Worm (Caenorhabditis elegans): ENCODE results near the gene ZK1307.2.

The ZK1307.2 gene

DNA sequence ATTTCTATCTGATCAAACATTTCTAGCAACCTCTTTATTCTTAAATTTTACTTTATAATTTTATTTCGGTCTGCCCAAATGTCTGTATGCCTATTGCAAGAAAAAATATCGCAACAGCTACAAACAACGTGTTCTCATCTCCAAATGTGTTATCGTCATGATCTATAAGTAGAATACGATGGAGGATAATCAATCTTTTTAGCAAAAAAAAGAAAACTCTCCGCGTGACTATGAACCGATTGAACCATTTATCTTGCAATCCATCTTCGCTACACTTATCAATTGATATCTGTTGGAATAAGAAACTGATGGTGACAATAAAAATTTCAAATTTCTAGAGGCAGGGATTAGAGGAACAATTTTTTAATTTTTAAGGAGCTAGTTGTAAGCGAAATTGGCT lies 47.8 kb downstream of the ZK1307.2 start (continued):
- no peak for TF ChIP-seq sup-37 (GFP tag; optimal IDR thresholded peaks at IDR 0.05)
- no peak for TF ChIP-seq mab-9 (GFP tag; IDR thresholded peaks at IDR 0.05)
- TF ChIP-seq nhr-77 (tag; optimal IDR thresholded peaks at IDR 0.05): no peak
- TF ChIP-seq irx-1 (tag; optimal IDR thresholded peaks at IDR 0.05): no peak
- TF ChIP-seq nhr-11 (tag; optimal IDR thresholded peaks at IDR 0.05): no peak
- TF ChIP-seq nhr-76 (tag; optimal IDR thresholded peaks at IDR 0.05): no peak
- TF ChIP-seq nhr-20 (tag; optimal IDR thresholded peaks at IDR 0.05): peak; percentile 74
- no peak for TF ChIP-seq F16B12.6 (tag; optimal IDR thresholded peaks at IDR 0.05)
- TF ChIP-seq jun-1 (tag; optimal IDR thresholded peaks at IDR 0.05): no peak
- peak; percentile 78 for TF ChIP-seq blmp-1 (tag; optimal IDR thresholded peaks at IDR 0.05)
- peak; percentile 43 for TF ChIP-seq lin-14 (GFP tag; optimal IDR thresholded peaks at IDR 0.05)
- no peak for TF ChIP-seq nhr-12 (tag; optimal IDR thresholded peaks at IDR 0.05)
- TF ChIP-seq hlh-17 (GFP tag; optimal IDR thresholded peaks at IDR 0.05; ENCODE audit: borderline replicate concordance): no peak
- TF ChIP-seq elt-3 (tag; optimal IDR thresholded peaks at IDR 0.05): peak in 3 of 6 experiments; percentile 8 to 85 (median 51)
- TF ChIP-seq lir-3 (tag; optimal IDR thresholded peaks at IDR 0.05; ENCODE audit: poor library complexity): no peak
- no peak for TF ChIP-seq unc-98 (GFP tag; IDR thresholded peaks at IDR 0.05)
- TF ChIP-seq ceh-90 (tag; optimal IDR thresholded peaks at IDR 0.05): no peak
- TF ChIP-seq hlh-4 (tag; optimal IDR thresholded peaks at IDR 0.05): no peak
- TF ChIP-seq ceh-88 (GFP tag; IDR thresholded peaks at IDR 0.05): no peak
- no peak for TF ChIP-seq ceh-8 (GFP tag; optimal IDR thresholded peaks at IDR 0.05)
- no peak for TF ChIP-seq grh-1 (GFP tag; IDR thresholded peaks at IDR 0.05)
- TF ChIP-seq unc-130 (tag; optimal IDR thresholded peaks at IDR 0.05): no peak
- TF ChIP-seq tlp-1 (tag; optimal IDR thresholded peaks at IDR 0.05): no peak
- no peak for TF ChIP-seq egl-27 (tag; optimal IDR thresholded peaks at IDR 0.05)
- TF ChIP-seq efl-3 (GFP tag; optimal IDR thresholded peaks at IDR 0.05): no peak
- TF ChIP-seq ceh-63 (GFP tag; optimal IDR thresholded peaks at IDR 0.05): no peak
- peak; percentile 39 for TF ChIP-seq nhr-19 (GFP tag; conservative IDR thresholded peaks at IDR 0.05)
- TF ChIP-seq fkh-10 (GFP tag; optimal IDR thresholded peaks at IDR 0.05): no peak
- no peak for TF ChIP-seq nhr-90 (tag; optimal IDR thresholded peaks at IDR 0.05; ENCODE audit: poor library complexity)
- no peak for TF ChIP-seq ets-5 (GFP tag; IDR thresholded peaks at IDR 0.05)
- no peak for TF ChIP-seq skn-1 (tag; optimal IDR thresholded peaks at IDR 0.05)
- TF ChIP-seq zip-4 (GFP tag; optimal IDR thresholded peaks at IDR 0.05): no peak
- peak; percentile 88 for TF ChIP-seq nhr-85 (tag)
- TF ChIP-seq ztf-4 (tag; optimal IDR thresholded peaks at IDR 0.05): no peak
- TF ChIP-seq pqm-1 (tag; optimal IDR thresholded peaks at IDR 0.05): no peak
- TF ChIP-seq lin-39 (tag; optimal IDR thresholded peaks at IDR 0.05): peak; percentile 47
- no peak for TF ChIP-seq dsc-1 (tag; optimal IDR thresholded peaks at IDR 0.05)

DNA sequence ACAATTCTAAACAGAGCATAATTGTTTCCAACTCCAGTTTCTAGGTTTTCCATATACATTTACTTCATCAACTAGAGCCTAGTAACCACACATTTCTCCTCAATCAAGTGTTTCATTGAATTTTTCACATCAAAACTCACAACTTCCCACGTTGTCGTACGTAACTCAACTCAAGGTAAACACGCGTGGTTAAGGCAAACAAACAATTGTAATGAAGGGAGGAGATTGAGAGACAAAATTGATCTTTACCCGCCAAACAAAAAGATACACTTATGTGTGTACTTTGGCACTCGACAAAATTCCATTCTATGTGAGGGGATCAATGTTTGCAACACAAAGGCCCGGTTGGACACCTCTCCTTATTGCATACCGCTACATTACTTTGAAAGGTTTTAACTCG lies 48.4 kb downstream of the ZK1307.2 start, which contains the start of gene nhr-19:
Gene nhr-19, minus strand, starts transcription at position 191 of the 400 bp plus-strand sequence.
- TF ChIP-seq nhr-12 (tag; optimal IDR thresholded peaks at IDR 0.05) (no peak), ama-1 (optimal IDR thresholded peaks at IDR 0.05) (peak; percentile 9), unc-98 (GFP tag; IDR thresholded peaks at IDR 0.05) (no peak), lsy-2 (tag; optimal IDR thresholded peaks at IDR 0.05) (peak in 1 of 2 experiments; percentile 13), mdl-1 (tag; optimal IDR thresholded peaks at IDR 0.05) (peak in 1 of 2 experiments; percentile 72), snu-23 (GFP tag; optimal IDR thresholded peaks at IDR 0.05) (peak; percentile 8), nhr-71 (tag; optimal IDR thresholded peaks at IDR 0.05) (no peak), nhr-19 (GFP tag; conservative IDR thresholded peaks at IDR 0.05) (peak; percentile 71), fos-1 (tag; optimal IDR thresholded peaks at IDR 0.05) (peak; percentile 9), nhr-47 (tag; optimal IDR thresholded peaks at IDR 0.05) (peak; percentile 3), lin-14 (GFP tag; optimal IDR thresholded peaks at IDR 0.05) (peak; percentile 65), C16A3.4 (tag; optimal IDR thresholded peaks at IDR 0.05) (peak; percentile 30), nhr-20 (tag; optimal IDR thresholded peaks at IDR 0.05) (peak; percentile 50)

All from whole organism, L1 larva.